Fruit fly (Drosophila melanogaster): ENCODE results near the gene CG15824.
"Not testable (repeated sequence)": the region's sequence is repeated elsewhere in the genome, so short reads cannot be mapped to it uniquely, and the experiment has no call there.

Gene CG15824

DNA sequence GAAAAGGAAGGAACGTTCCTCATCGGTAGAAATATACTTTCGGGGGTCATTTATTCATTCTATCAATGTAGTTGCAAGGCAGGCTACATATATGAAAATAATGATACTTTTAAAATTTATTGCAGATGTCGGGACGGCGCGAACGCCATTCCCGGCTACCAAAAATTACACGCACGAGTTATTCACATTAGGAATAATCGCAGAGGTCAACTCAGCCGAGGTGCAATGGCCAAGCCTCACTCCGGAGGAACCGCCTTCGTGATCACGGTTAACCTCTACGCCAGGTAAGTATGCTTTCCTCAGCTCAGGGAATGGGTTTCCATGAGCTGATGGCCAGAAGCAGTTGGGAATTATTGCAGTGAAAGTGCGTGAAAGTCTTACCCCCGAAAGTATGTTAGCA is 16.4 kb upstream of the CG15824 start (continued):
- TF ChIP-seq Jarid2 (GFP tag; optimal IDR thresholded peaks at IDR 0.05) (peak; percentile 49), CG6791 (GFP tag; IDR thresholded peaks at IDR 0.05; ENCODE audit: partially characterized antibody) (peak; percentile 50; the same call in 1 of the 3 replicates), CG16813 (GFP tag; IDR thresholded peaks at IDR 0.05; ENCODE audit: partially characterized antibody) (peak; percentile 23; the same call in 1 of the 3 replicates), dysf (GFP tag; IDR thresholded peaks at IDR 0.05) (0 out of 3 replicates have a peak, but pooled peaks have one; percentile 10), D (GFP tag; optimal IDR thresholded peaks at IDR 0.05) (peak; percentile 18), CG33557 (GFP tag; optimal IDR thresholded peaks at IDR 0.05) (peak; percentile 72), tap (tag; optimal IDR thresholded peaks at IDR 0.05) (peak; percentile 23), phol (tag; optimal IDR thresholded peaks at IDR 0.05) (peak; percentile 17), vvl (GFP tag; IDR thresholded peaks at IDR 0.05) (peak; percentile 32; the same call in 1 of the 2 replicates), Ets65A (GFP tag) (peak; percentile 92), lov (GFP tag; IDR thresholded peaks at IDR 0.05) (peak; percentile 18; the same call in 1 of the 3 replicates), gt (GFP tag; IDR thresholded peaks at IDR 0.05) (peak; percentile 23; the same call in 1 of the 2 replicates), Sox102F (GFP tag; optimal IDR thresholded peaks at IDR 0.05) (peak; percentile 7), CG16863 (GFP tag; optimal IDR thresholded peaks at IDR 0.05) (peak; percentile 9), onecut (GFP tag; IDR thresholded peaks at IDR 0.05) (peak; percentile 30; the same call in 1 of the 2 replicates), Opbp (GFP tag; IDR thresholded peaks at IDR 0.05; ENCODE audit: partially characterized antibody) (peak; percentile 57; the same call in 1 of the 3 replicates), ase (GFP tag; IDR thresholded peaks at IDR 0.05) (0 out of 3 replicates have a peak, but pooled peaks have one; percentile 25), CG3407 (GFP tag; optimal IDR thresholded peaks at IDR 0.05) (peak; percentile 34), dpn (GFP tag; optimal IDR thresholded peaks at IDR 0.05) (peak in 1 of 2 experiments; percentile 40), Pdp1 (GFP tag; optimal IDR thresholded peaks at IDR 0.05) (peak in 1 of 2 experiments; percentile 28), inv (GFP tag; IDR thresholded peaks at IDR 0.05; ENCODE audit: partially characterized antibody) (0 out of 2 replicates have a peak, but pooled peaks have one; percentile 14), insv (GFP tag; optimal IDR thresholded peaks at IDR 0.05) (peak in 1 of 2 experiments; percentile 9), oc (tag; optimal IDR thresholded peaks at IDR 0.05) (peak; percentile 27), fd96Cb (tag; optimal IDR thresholded peaks at IDR 0.05) (peak; percentile 30), HLHmδ (GFP tag; optimal IDR thresholded peaks at IDR 0.05) (peak; percentile 29), gsb-n (tag; optimal IDR thresholded peaks at IDR 0.05) (peak; percentile 40), z (GFP tag; IDR thresholded peaks at IDR 0.05) (peak; percentile 23; the same call in 1 of the 3 replicates), hb (GFP tag; IDR thresholded peaks at IDR 0.05; ENCODE audit: partially characterized antibody) (0 out of 3 replicates have a peak, but pooled peaks have one; percentile 34), zen (tag; optimal IDR thresholded peaks at IDR 0.05) (peak; percentile 58), prd (GFP tag; IDR thresholded peaks at IDR 0.05) (peak; percentile 63), CG4360 (GFP tag; IDR thresholded peaks at IDR 0.05) (peak; percentile 63), CG33213 (GFP tag; optimal IDR thresholded peaks at IDR 0.05) (peak; percentile 42), HLH54F (GFP tag; optimal IDR thresholded peaks at IDR 0.05) (peak; percentile 3), jumu (GFP tag; optimal IDR thresholded peaks at IDR 0.05) (peak; percentile 45), nerfin-1 (tag; optimal IDR thresholded peaks at IDR 0.05) (peak; percentile 16), bab2 (GFP tag; optimal IDR thresholded peaks at IDR 0.05) (peak; percentile 30), CG10267 (tag; optimal IDR thresholded peaks at IDR 0.05) (peak; percentile 10), NC2β (GFP tag; optimal IDR thresholded peaks at IDR 0.05) (peak; percentile 70), gce (GFP tag; IDR thresholded peaks at IDR 0.05) (peak; percentile 46; the same call in 1 of the 3 replicates), unpg (GFP tag; optimal IDR thresholded peaks at IDR 0.05) (peak; percentile 14), Awh (GFP tag; IDR thresholded peaks at IDR 0.05) (0 out of 2 replicates have a peak, but pooled peaks have one; percentile 16), zfh1 (GFP tag; IDR thresholded peaks at IDR 0.05) (peak; percentile 75), tin (GFP tag; optimal IDR thresholded peaks at IDR 0.05) (peak; percentile 7), bcd (GFP tag; optimal IDR thresholded peaks at IDR 0.05) (peak; percentile 21), CG32772 (GFP tag; IDR thresholded peaks at IDR 0.05) (peak; percentile 19; the same call in 1 of the 2 replicates), CG8924 (tag; optimal IDR thresholded peaks at IDR 0.05) (peak; percentile 3)
- not testable (repeated sequence) for TF ChIP-seq D, lov, prd (optimal IDR thresholded peaks at IDR 0.05)
